Worm (Caenorhabditis elegans) whole organism, L1 larva: Measurements from ENCODE around the gene EGAP5.1.

ENCODE experiments used
- aly-2 ChIP-seq: fragments of 150-350 bp; optimal IDR thresholded peaks from 2 replicates; lab custom pipeline; 2014; ENCODE audit warnings: missing biosample characterization, missing genetic modification characterization
- ama-1 ChIP-seq: fragments of 150-350 bp; optimal IDR thresholded peaks from 2 replicates; lab custom pipeline; 2014
- dpl-1 ChIP-seq, 3 experiments: fragments of 150-350 bp in 2 of 3; sonication (generic microtip) in 1 of 3; optimal IDR thresholded peaks; 2 replicates each; lab custom pipeline; 2014 to 2017; ENCODE audit warnings: missing biosample characterization in 3 of 3, missing genetic modification characterization in 3 of 3, missing genetic modification reagents in 3 of 3
- grh-1 ChIP-seq: fragments of 200-800 bp; sonication (Bioruptor generic); IDR thresholded peaks from 2 replicates; pipeline ENCODE4 v1.3.6; 2022; ENCODE audit warnings: missing genetic modification reagents, missing genetic modification characterization, missing compliant biosample characterization
- mep-1 ChIP-seq: fragments of 150-350 bp; optimal IDR thresholded peaks from 2 replicates; lab custom pipeline; 2014; ENCODE audit warnings: missing biosample characterization, missing genetic modification characterization
- nhr-237 ChIP-seq: fragments of 150-350 bp; optimal IDR thresholded peaks from 2 replicates; lab custom pipeline; 2014; ENCODE audit warnings: missing biosample characterization, missing genetic modification characterization
- nhr-28 ChIP-seq: fragments of 150-350 bp; optimal IDR thresholded peaks from 2 replicates; lab custom pipeline; 2014; ENCODE audit warnings: missing biosample characterization, missing genetic modification characterization
- pag-3 ChIP-seq: sonication (generic microtip); optimal IDR thresholded peaks from 2 replicates; lab custom pipeline; 2017; ENCODE audit warnings: missing genetic modification characterization, mild to moderate bottlenecking, missing compliant biosample characterization, antibody characterized with exemption, borderline replicate concordance; ENCODE audit not compliant: insufficient read depth
- pax-3 ChIP-seq: fragments of 200-800 bp; sonication (Bioruptor generic); optimal IDR thresholded peaks from 2 replicates; lab custom pipeline; 2018; ENCODE audit warnings: mild to moderate bottlenecking, missing genetic modification characterization, moderate library complexity, missing compliant biosample characterization
- unc-62 ChIP-seq: fragments of 150-350 bp; optimal IDR thresholded peaks from 2 replicates; lab custom pipeline; 2014; ENCODE audit warnings: missing biosample characterization, missing genetic modification reagents, missing genetic modification characterization
- ztf-4 ChIP-seq: fragments of 150-350 bp; optimal IDR thresholded peaks from 2 replicates; lab custom pipeline; 2014; ENCODE audit warnings: missing biosample characterization, missing genetic modification characterization

- TF ChIP-seq aly-2 (tag; lab: Kevin White, UChicago) (no peak), pag-3 (no peak), pax-3 (tag; lab: Kevin White, UChicago) (no peak), dpl-1 (GFP tag; optimal IDR thresholded peaks at IDR 0.05; lab: Kevin White, UChicago) (no peak), ztf-4 (no peak), nhr-28 (tag; lab: Kevin White, UChicago) (no peak), ama-1 (lab: Kevin White, UChicago) (no peak), mep-1 (no peak), unc-62 (GFP tag; lab: Kevin White, UChicago) (no peak), grh-1 (no peak), nhr-237 (tag; lab: Kevin White, UChicago) (no peak)
Observed at ce11 chrX:5210927-5211655, 48.2 kb downstream of the EGAP5.1 start.
